Worm (Caenorhabditis elegans) whole organism, mixed stage, embryonic: Measurements from ENCODE around the gene T28A8.6.

ENCODE experiments used
- ceh-83 ChIP-seq: fragments of 200-800 bp; sonication (Bioruptor generic); optimal IDR thresholded peaks from 2 replicates; lab custom pipeline; 2018; ENCODE audit warnings: mild to moderate bottlenecking, missing genetic modification characterization, missing compliant biosample characterization
- ces-1 ChIP-seq: fragments of 150-350 bp; optimal IDR thresholded peaks from 2 replicates; lab custom pipeline; 2014; ENCODE audit warnings: missing biosample characterization, missing genetic modification reagents, missing genetic modification characterization
- ham-2 ChIP-seq: fragments of 200-800 bp; sonication (Bioruptor generic); optimal IDR thresholded peaks from 2 replicates; lab custom pipeline; 2018; ENCODE audit warnings: mild to moderate bottlenecking, missing genetic modification characterization, missing compliant biosample characterization
- lin-13 ChIP-seq: fragments of 150-350 bp; optimal IDR thresholded peaks from 2 replicates; lab custom pipeline; 2014; ENCODE audit warnings: missing biosample characterization, missing genetic modification characterization
- mep-1 ChIP-seq: fragments of 150-350 bp; optimal IDR thresholded peaks from 2 replicates; lab custom pipeline; 2017; ENCODE audit warnings: missing biosample characterization, missing genetic modification reagents, missing genetic modification characterization, inconsistent platforms
- mls-2 ChIP-seq: sonication (generic microtip); optimal IDR thresholded peaks from 2 replicates; lab custom pipeline; 2016; ENCODE audit warnings: mild to moderate bottlenecking, missing genetic modification characterization, moderate library complexity, missing compliant biosample characterization
- nhr-12 ChIP-seq: fragments of 150-350 bp; optimal IDR thresholded peaks from 2 replicates; lab custom pipeline; 2014; ENCODE audit warnings: missing biosample characterization, missing genetic modification characterization
- nhr-237 ChIP-seq: fragments of 150-350 bp; optimal IDR thresholded peaks from 2 replicates; lab custom pipeline; 2014; ENCODE audit warnings: missing biosample characterization, missing genetic modification characterization
- unc-39 ChIP-seq: fragments of 150-350 bp; optimal IDR thresholded peaks from 2 replicates; lab custom pipeline; 2014; ENCODE audit warnings: missing biosample characterization, missing genetic modification characterization
- ztf-11 ChIP-seq: fragments of 150-350 bp; optimal IDR thresholded peaks from 2 replicates; lab custom pipeline; 2014; ENCODE audit warnings: missing biosample characterization, missing genetic modification characterization

- TF ChIP-seq ham-2 (GFP tag; lab: Kevin White, UChicago) (no peak), mep-1 (tag; lab: Kevin White, UChicago) (no peak), ztf-11 (no peak), ceh-83 (GFP tag; lab: Kevin White, UChicago) (no peak), unc-39 (tag; lab: Kevin White, UChicago) (no peak), ces-1 (GFP tag; lab: Kevin White, UChicago) (no peak), mls-2 (tag; lab: Kevin White, UChicago) (no peak), nhr-12 (no peak), nhr-237 (tag; lab: Kevin White, UChicago) (no peak), lin-13 (tag; lab: Kevin White, UChicago) (no peak)
These were observed 35.7 kb downstream of the T28A8.6 start for ce11 chrIII:13534704-13535103.
